Worm (Caenorhabditis elegans): Measurements from ENCODE around the gene R01E6.5.

R01E6.5 gene

DNA sequence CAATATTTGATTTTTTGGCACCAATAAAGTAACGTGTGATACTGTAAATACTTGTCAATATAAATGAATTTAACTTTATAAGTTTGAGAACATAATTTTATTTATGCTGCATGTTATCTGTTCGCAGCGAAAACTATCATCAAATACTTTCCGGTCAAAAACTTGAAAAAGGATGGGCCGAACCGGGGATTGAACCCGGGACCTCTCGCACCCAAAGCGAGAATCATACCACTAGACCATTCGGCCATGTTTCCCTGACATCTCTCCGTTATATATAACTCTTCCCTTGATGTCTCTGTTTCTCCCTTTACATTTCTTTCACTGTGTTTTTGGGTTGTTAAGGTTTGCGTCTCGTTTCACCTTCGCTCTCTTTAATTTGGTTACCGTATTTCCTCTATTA is 25.1 kb upstream of the R01E6.5 start:
- TF ChIP-seq fos-1 (tag; optimal IDR thresholded peaks at IDR 0.05), result peak; percentile 56
- no peak for TF ChIP-seq ets-5 (GFP tag; IDR thresholded peaks at IDR 0.05)
- TF ChIP-seq tbx-2 (tag; optimal IDR thresholded peaks at IDR 0.05), result peak; percentile 29
- peak; percentile 5 to 11 for TF ChIP-seq efl-1 (optimal IDR thresholded peaks at IDR 0.05)
- peak in 1 of 2 experiments; percentile 92 for TF ChIP-seq efl-1 (GFP tag; optimal IDR thresholded peaks at IDR 0.05 in 1 of 2)
- TF ChIP-seq dpl-1 (GFP tag; optimal IDR thresholded peaks at IDR 0.05), result peak in 1 of 3 experiments; percentile 19
- no peak for TF ChIP-seq nhr-12 (tag; optimal IDR thresholded peaks at IDR 0.05)
- no peak for TF ChIP-seq fkh-4 (tag; optimal IDR thresholded peaks at IDR 0.05; ENCODE audit: borderline replicate concordance)
- TF ChIP-seq fkh-8 (tag; optimal IDR thresholded peaks at IDR 0.05), result no peak
- TF ChIP-seq hlh-4 (tag; optimal IDR thresholded peaks at IDR 0.05), result no peak
- TF ChIP-seq ceh-63 (GFP tag; optimal IDR thresholded peaks at IDR 0.05), result no peak
- peak; percentile 47 for TF ChIP-seq lir-3 (tag; optimal IDR thresholded peaks at IDR 0.05; ENCODE audit: poor library complexity)
- no peak for TF ChIP-seq mef-2 (tag; optimal IDR thresholded peaks at IDR 0.05)
- TF ChIP-seq blmp-1 (tag; optimal IDR thresholded peaks at IDR 0.05), result peak; percentile 16
- peak; percentile 34 for TF ChIP-seq unc-86 (tag; optimal IDR thresholded peaks at IDR 0.05)
- peak; percentile 61 for TF ChIP-seq nhr-20 (tag; optimal IDR thresholded peaks at IDR 0.05)
- peak; percentile 39 for TF ChIP-seq irx-1 (tag; optimal IDR thresholded peaks at IDR 0.05)
- TF ChIP-seq lin-35 (GFP tag; optimal IDR thresholded peaks at IDR 0.05), result peak; percentile 27 to 54
- TF ChIP-seq lin-39 (tag; optimal IDR thresholded peaks at IDR 0.05), result no peak
- peak; percentile 46 for TF ChIP-seq swsn-7 (tag; optimal IDR thresholded peaks at IDR 0.05)
- TF ChIP-seq nhr-19 (GFP tag; conservative IDR thresholded peaks at IDR 0.05), result peak; percentile 59
- peak; percentile 50 for TF ChIP-seq mep-1 (tag; optimal IDR thresholded peaks at IDR 0.05)
- TF ChIP-seq dsc-1 (tag; optimal IDR thresholded peaks at IDR 0.05), result peak; percentile 67
- TF ChIP-seq F16B12.6 (tag; optimal IDR thresholded peaks at IDR 0.05), result no peak
- TF ChIP-seq pqm-1 (tag; optimal IDR thresholded peaks at IDR 0.05), result no peak
- no peak for TF ChIP-seq alr-1 (tag; optimal IDR thresholded peaks at IDR 0.05; ENCODE audit: borderline replicate concordance)
- TF ChIP-seq zag-1 (tag; optimal IDR thresholded peaks at IDR 0.05), result no peak
- TF ChIP-seq aly-2 (tag; optimal IDR thresholded peaks at IDR 0.05), result no peak
- no peak; the same call in 1 of the 2 replicates for TF ChIP-seq isw-1 (GFP tag; IDR thresholded peaks at IDR 0.05)
- TF ChIP-seq nhr-77 (tag; optimal IDR thresholded peaks at IDR 0.05), result no peak
- TF ChIP-seq nhr-90 (tag; optimal IDR thresholded peaks at IDR 0.05; ENCODE audit: poor library complexity), result peak; percentile 62
- no peak for TF ChIP-seq nhr-11 (tag; optimal IDR thresholded peaks at IDR 0.05)
- peak; percentile 23 to 54 for TF ChIP-seq lsy-2 (tag; optimal IDR thresholded peaks at IDR 0.05)
- no peak for TF ChIP-seq C34B4.2 (tag; optimal IDR thresholded peaks at IDR 0.05)
- peak; percentile 31 for TF ChIP-seq skn-1 (tag; optimal IDR thresholded peaks at IDR 0.05)
- no peak for TF ChIP-seq zip-4 (GFP tag; optimal IDR thresholded peaks at IDR 0.05)
- no peak for TF ChIP-seq efl-3 (GFP tag; optimal IDR thresholded peaks at IDR 0.05)
- no peak for TF ChIP-seq lin-13 (GFP tag; optimal IDR thresholded peaks at IDR 0.05)
- no peak for TF ChIP-seq Y116A8C.19 (tag; optimal IDR thresholded peaks at IDR 0.05; ENCODE audit: borderline replicate concordance)
- TF ChIP-seq ztf-11 (tag; optimal IDR thresholded peaks at IDR 0.05), result peak in 1 of 2 experiments; percentile 32
- TF ChIP-seq sptf-1 (tag; optimal IDR thresholded peaks at IDR 0.05), result no peak
- TF ChIP-seq mdl-1 (tag; optimal IDR thresholded peaks at IDR 0.05), result peak in 1 of 2 experiments; percentile 55
- TF ChIP-seq rnt-1 (tag; optimal IDR thresholded peaks at IDR 0.05), result peak; percentile 39
- TF ChIP-seq lin-14 (GFP tag; optimal IDR thresholded peaks at IDR 0.05), result peak; percentile 59
- peak; percentile 62 for TF ChIP-seq nhr-85 (tag)
- no peak for TF ChIP-seq unc-30 (tag; optimal IDR thresholded peaks at IDR 0.05)
- TF ChIP-seq sox-4 (tag; optimal IDR thresholded peaks at IDR 0.05), result no peak
- peak; percentile 64 for TF ChIP-seq nhr-71 (tag; optimal IDR thresholded peaks at IDR 0.05)
- TF ChIP-seq C16A3.4 (tag; optimal IDR thresholded peaks at IDR 0.05), result peak; percentile 68
- TF ChIP-seq xbp-1 (tag; optimal IDR thresholded peaks at IDR 0.05), result peak; percentile 18
- no peak for TF ChIP-seq elt-2 (tag; optimal IDR thresholded peaks at IDR 0.05)
- peak in 2 of 3 experiments; percentile 6 to 46 for TF ChIP-seq ceh-82 (tag; optimal IDR thresholded peaks at IDR 0.05)
- peak; percentile 22 for TF ChIP-seq jun-1 (tag; optimal IDR thresholded peaks at IDR 0.05)
- TF ChIP-seq hpl-2 (GFP tag; optimal IDR thresholded peaks at IDR 0.05), result no peak

Measured in whole organism, L1 larva.